Worm (Caenorhabditis elegans) whole organism, L1 larva: ENCODE measurements around the gene cpr-9.

Source experiments
- C04F5.9 ChIP-seq: sonication (generic microtip); optimal IDR thresholded peaks from 2 replicates; lab custom pipeline; 2016; ENCODE audit warnings: missing genetic modification characterization, missing compliant biosample characterization
- ceh-8 ChIP-seq: fragments of 200-800 bp; sonication (Bioruptor generic); optimal IDR thresholded peaks from 2 replicates; lab custom pipeline; 2018; ENCODE audit warnings: mild to moderate bottlenecking, missing genetic modification characterization, moderate library complexity, missing compliant biosample characterization
- ceh-88 ChIP-seq: fragments of 200-800 bp; sonication (Bioruptor generic); IDR thresholded peaks from 2 replicates; pipeline ENCODE4 v1.3.6; 2022; ENCODE audit warnings: missing genetic modification characterization, missing compliant biosample characterization
- ceh-90 ChIP-seq: sonication (generic microtip); optimal IDR thresholded peaks from 2 replicates; lab custom pipeline; 2016; ENCODE audit warnings: missing genetic modification characterization, missing compliant biosample characterization
- efl-1 ChIP-seq, 4 experiments: fragments of 150-350 bp; optimal IDR thresholded peaks in 3 of 4; peaks in 1 of 4; 1 replicate in 1 of 4; 2 replicates in 3 of 4; lab custom pipeline; 2014; ENCODE audit warnings: missing biosample characterization in 2 of 4, missing genetic modification characterization in 2 of 4, missing genetic modification reagents in 2 of 4
- elt-3 ChIP-seq, 6 experiments: fragments of 150-350 bp in 1 of 6; sonication (generic microtip); optimal IDR thresholded peaks; 2 replicates each; lab custom pipeline; 2017 to 2018; ENCODE audit warnings: missing biosample characterization in 6 of 6, missing genetic modification characterization in 6 of 6, inconsistent platforms in 1 of 6
- hpl-2 ChIP-seq: fragments of 150-350 bp; optimal IDR thresholded peaks from 2 replicates; lab custom pipeline; 2014; ENCODE audit warnings: missing biosample characterization, missing genetic modification reagents, missing genetic modification characterization
- irx-1 ChIP-seq: sonication (generic microtip); optimal IDR thresholded peaks from 2 replicates; lab custom pipeline; 2016; ENCODE audit warnings: missing genetic modification characterization, missing compliant biosample characterization
- jun-1 ChIP-seq: fragments of 150-350 bp; optimal IDR thresholded peaks from 2 replicates; lab custom pipeline; 2014; ENCODE audit warnings: missing biosample characterization, missing genetic modification reagents, missing genetic modification characterization
- lin-14 ChIP-seq: fragments of 200-800 bp; sonication (Bioruptor generic); optimal IDR thresholded peaks from 2 replicates; lab custom pipeline; 2018; ENCODE audit warnings: mild to moderate bottlenecking, missing genetic modification characterization, moderate library complexity, missing compliant biosample characterization
- mef-2 ChIP-seq: fragments of 150-350 bp; optimal IDR thresholded peaks from 2 replicates; lab custom pipeline; 2014; ENCODE audit warnings: missing biosample characterization, missing genetic modification characterization
- nhr-11 ChIP-seq: fragments of 150-350 bp; optimal IDR thresholded peaks from 2 replicates; lab custom pipeline; 2014; ENCODE audit warnings: missing biosample characterization, missing genetic modification characterization
- nhr-28 ChIP-seq: fragments of 150-350 bp; optimal IDR thresholded peaks from 2 replicates; lab custom pipeline; 2014; ENCODE audit warnings: missing biosample characterization, missing genetic modification characterization
- nhr-71 ChIP-seq: sonication (generic microtip); optimal IDR thresholded peaks from 2 replicates; lab custom pipeline; 2016; ENCODE audit warnings: mild to moderate bottlenecking, missing genetic modification characterization, moderate library complexity, missing compliant biosample characterization
- nhr-76 ChIP-seq: sonication (generic microtip); optimal IDR thresholded peaks from 2 replicates; lab custom pipeline; 2017; ENCODE audit warnings: missing biosample characterization, missing genetic modification characterization
- nhr-77 ChIP-seq: fragments of 150-350 bp; optimal IDR thresholded peaks from 2 replicates; lab custom pipeline; 2014; ENCODE audit warnings: missing biosample characterization, missing genetic modification characterization
- nhr-85 ChIP-seq: sonication (generic microtip); peaks from one replicate; lab custom pipeline; 2016; ENCODE audit warnings: missing genetic modification characterization, inconsistent platforms, missing compliant biosample characterization
- nhr-90 ChIP-seq: sonication (generic microtip); optimal IDR thresholded peaks from 2 replicates; lab custom pipeline; 2016; ENCODE audit warnings: mild to moderate bottlenecking, missing genetic modification characterization, missing compliant biosample characterization; ENCODE audit not compliant: poor library complexity
- pag-3 ChIP-seq: sonication (generic microtip); optimal IDR thresholded peaks from 2 replicates; lab custom pipeline; 2017; ENCODE audit warnings: missing genetic modification characterization, mild to moderate bottlenecking, missing compliant biosample characterization, antibody characterized with exemption, borderline replicate concordance; ENCODE audit not compliant: insufficient read depth
- pqm-1 ChIP-seq: sonication (generic microtip); optimal IDR thresholded peaks from 3 replicates; lab custom pipeline; 2017; ENCODE audit warnings: missing biosample characterization, missing genetic modification characterization
- rnt-1 ChIP-seq: sonication (generic microtip); optimal IDR thresholded peaks from 2 replicates; lab custom pipeline; 2016; ENCODE audit warnings: mild to moderate bottlenecking, missing genetic modification characterization, moderate library complexity, missing compliant biosample characterization
- skn-1 ChIP-seq: fragments of 150-350 bp; optimal IDR thresholded peaks from 2 replicates; lab custom pipeline; 2014; ENCODE audit warnings: missing biosample characterization, missing genetic modification characterization
- snpc-4 ChIP-seq: fragments of 150-350 bp; optimal IDR thresholded peaks from 2 replicates; lab custom pipeline; 2014; ENCODE audit warnings: missing biosample characterization, missing genetic modification characterization
- unc-30 ChIP-seq: sonication (generic microtip); optimal IDR thresholded peaks from 2 replicates; lab custom pipeline; 2017; ENCODE audit warnings: missing biosample characterization, missing genetic modification characterization
- zag-1 ChIP-seq: fragments of 150-350 bp; optimal IDR thresholded peaks from 2 replicates; lab custom pipeline; 2014; ENCODE audit warnings: missing biosample characterization, missing genetic modification characterization
- zip-4 ChIP-seq: fragments of 200-800 bp; sonication (Bioruptor generic); optimal IDR thresholded peaks from 2 replicates; lab custom pipeline; 2018; ENCODE audit warnings: mild to moderate bottlenecking, missing genetic modification characterization, moderate library complexity, missing compliant biosample characterization

Gene cpr-9

ce11 chrV:12040823-12041606 is 38.2 kb downstream of the cpr-9 start, which contains the start of the genes kup-1 and F10C2.4 (continued):
- TF ChIP-seq nhr-11 (tag; lab: Kevin White, UChicago) (no peak), mef-2 (tag; lab: Kevin White, UChicago) (no peak), pqm-1 (tag; lab: Kevin White, UChicago) (no peak), zag-1 (tag; lab: Kevin White, UChicago) (no peak), rnt-1 (tag; lab: Kevin White, UChicago) (peak; percentile 50), pag-3 (tag; lab: Kevin White, UChicago) (no peak), hpl-2 (GFP tag; lab: Kevin White, UChicago) (no peak), nhr-28 (tag; lab: Kevin White, UChicago) (no peak), ceh-8 (GFP tag; lab: Kevin White, UChicago) (no peak), ceh-88 (GFP tag; lab: Robert Waterston, UW) (no peak), efl-1 (optimal IDR thresholded peaks at IDR 0.05; lab: Kevin White, UChicago) (peak; percentile 89 to 95), efl-1 (GFP tag; optimal IDR thresholded peaks at IDR 0.05 in 1 of 2; lab: Kevin White, UChicago) (peak; percentile 94 to 99)

ce11 chrV:12045132-12045531 is 42.3 kb downstream of the cpr-9 start, which contains the start of gene F10C2.5:
Gene F10C2.5, plus strand, starts transcription at chrV:12045432.
- TF ChIP-seq rnt-1 (tag; lab: Kevin White, UChicago), result no peak
- TF ChIP-seq zip-4 (GFP tag; lab: Kevin White, UChicago), result no peak
- no peak for TF ChIP-seq jun-1 (tag; lab: Kevin White, UChicago)

ce11 chrV:12047735-12048134 is 44.9 kb downstream of the cpr-9 start:
- peak; percentile 56 for TF ChIP-seq snpc-4 (tag; lab: Kevin White, UChicago)
- TF ChIP-seq skn-1 (tag; lab: Kevin White, UChicago), result no peak

- TF ChIP-seq nhr-76 (tag; lab: Kevin White, UChicago) (no peak), C04F5.9 (tag; lab: Kevin White, UChicago) (no peak), skn-1 (tag; lab: Kevin White, UChicago) (no peak), elt-3 (tag; optimal IDR thresholded peaks at IDR 0.05; lab: Kevin White, UChicago) (no peak), nhr-85 (tag; lab: Kevin White, UChicago) (no peak), nhr-77 (tag; lab: Kevin White, UChicago) (no peak), unc-30 (no peak), nhr-90 (tag; lab: Kevin White, UChicago) (no peak), lin-14 (GFP tag; lab: Kevin White, UChicago) (no peak)
Observed at ce11 chrV:12048445-12048844, 45.6 kb downstream of the cpr-9 start, which contains the start of gene dars-2. Gene dars-2, plus strand, starts transcription at chrV:12048745.

ce11 chrV:12053598-12053997 is 50.7 kb downstream of the cpr-9 start, which contains the start of gene F10C2.7:
Gene F10C2.7, plus strand, starts transcription at chrV:12053898.
- TF ChIP-seq pqm-1 (tag; lab: Kevin White, UChicago) (no peak), nhr-71 (tag; lab: Kevin White, UChicago) (no peak), ceh-90 (tag; lab: Kevin White, UChicago) (no peak), irx-1 (no peak), pag-3 (tag; lab: Kevin White, UChicago) (no peak)
